Worm (Caenorhabditis elegans): Measurements from ENCODE around the gene ten-1.

- no peak for TF ChIP-seq elt-3 (tag; optimal IDR thresholded peaks at IDR 0.05)
- no peak for TF ChIP-seq ces-1 (GFP tag; optimal IDR thresholded peaks at IDR 0.05)
- no peak for TF ChIP-seq unc-62 (GFP tag; optimal IDR thresholded peaks at IDR 0.05)
- TF ChIP-seq nhr-2 (tag; optimal IDR thresholded peaks at IDR 0.05) = peak; percentile 46
- no peak for TF ChIP-seq lin-13 (tag; optimal IDR thresholded peaks at IDR 0.05)
- no peak for TF ChIP-seq nhr-12 (tag; optimal IDR thresholded peaks at IDR 0.05)
These were observed 50.9 kb downstream of the ten-1 start for ce11 chrIII:6871668-6872067.
